Worm (Caenorhabditis elegans): ENCODE results near the gene ctsa-3.1.

ctsa-3.1 gene

ce11 chrII:7238248-7238647 is 5.6 kb downstream of the ctsa-3.1 start, which contains the start of gene aqp-1:
Gene aqp-1 (minus strand): TSS chrII:7238349.
- TF ChIP-seq unc-55 (GFP tag; optimal IDR thresholded peaks at IDR 0.05): no peak
- no peak for TF ChIP-seq C08G9.2 (tag; optimal IDR thresholded peaks at IDR 0.05)

- TF ChIP-seq ahr-1 (tag; optimal IDR thresholded peaks at IDR 0.05) (no peak), ref-2 (tag; optimal IDR thresholded peaks at IDR 0.05) (no peak), ceh-22 (tag; optimal IDR thresholded peaks at IDR 0.05) (no peak), sox-2 (GFP tag; IDR thresholded peaks at IDR 0.05) (no peak), sdc-2 (tag; optimal IDR thresholded peaks at IDR 0.05) (no peak), hlh-13 (GFP tag; optimal IDR thresholded peaks at IDR 0.05) (no peak), unc-55 (GFP tag; optimal IDR thresholded peaks at IDR 0.05) (no peak), elt-4 (tag; optimal IDR thresholded peaks at IDR 0.05) (no peak), K09A11.1 (tag; optimal IDR thresholded peaks at IDR 0.05; ENCODE audit: insufficient read depth) (no peak), ceh-18 (tag; optimal IDR thresholded peaks at IDR 0.05) (no peak), nhr-232 (tag; optimal IDR thresholded peaks at IDR 0.05) (no peak), ceh-2 (tag; optimal IDR thresholded peaks at IDR 0.05) (no peak), dmd-4 (tag; optimal IDR thresholded peaks at IDR 0.05; ENCODE audit: borderline replicate concordance) (no peak), mec-3 (tag; optimal IDR thresholded peaks at IDR 0.05; ENCODE audit: borderline replicate concordance) (no peak), hlh-15 (tag; optimal IDR thresholded peaks at IDR 0.05) (no peak), elt-2 (tag; optimal IDR thresholded peaks at IDR 0.05) (no peak), syd-9 (tag; optimal IDR thresholded peaks at IDR 0.05) (no peak), fkh-10 (GFP tag; optimal IDR thresholded peaks at IDR 0.05) (no peak)
Measured at ce11 chrII:7238791-7239190, 6.1 kb downstream of the ctsa-3.1 start.

ce11 chrII:7239705-7240104 is 7.1 kb downstream of the ctsa-3.1 start:
- TF ChIP-seq unc-3 (GFP tag; conservative IDR thresholded peaks at IDR 0.05) (no peak), unc-3 (tag; optimal IDR thresholded peaks at IDR 0.05) (no peak), rnt-1 (tag; optimal IDR thresholded peaks at IDR 0.05) (no peak), sox-4 (tag; optimal IDR thresholded peaks at IDR 0.05) (no peak), hlh-8 (tag; optimal IDR thresholded peaks at IDR 0.05) (no peak), F13H6.1 (tag; optimal IDR thresholded peaks at IDR 0.05) (no peak), ets-4 (tag; optimal IDR thresholded peaks at IDR 0.05) (no peak), unc-86 (tag; optimal IDR thresholded peaks at IDR 0.05) (no peak), pha-2 (tag; optimal IDR thresholded peaks at IDR 0.05) (no peak), ceh-14 (tag; optimal IDR thresholded peaks at IDR 0.05) (no peak), pat-9 (tag; optimal IDR thresholded peaks at IDR 0.05) (no peak), ceh-2 (tag; optimal IDR thresholded peaks at IDR 0.05) (no peak)

ce11 chrII:7242754-7243153 is 10.1 kb downstream of the ctsa-3.1 start:
- no peak for TF ChIP-seq hlh-15 (tag; optimal IDR thresholded peaks at IDR 0.05)
- no peak for TF ChIP-seq ets-4 (tag; optimal IDR thresholded peaks at IDR 0.05)
- no peak for TF ChIP-seq unc-42 (tag; optimal IDR thresholded peaks at IDR 0.05)
- TF ChIP-seq unc-86 (tag; optimal IDR thresholded peaks at IDR 0.05): no peak
- no peak for TF ChIP-seq gmeb-2 (tag; optimal IDR thresholded peaks at IDR 0.05)
- TF ChIP-seq hlh-8 (tag; optimal IDR thresholded peaks at IDR 0.05): no peak

ce11 chrII:7245576-7245975 is 12.9 kb downstream of the ctsa-3.1 start, which contains the start of gene skpo-3:
Gene skpo-3 (plus strand): TSS chrII:7245876.
- no peak for TF ChIP-seq C38D4.7 (GFP tag; optimal IDR thresholded peaks at IDR 0.05)
- no peak for TF ChIP-seq sox-4 (tag; optimal IDR thresholded peaks at IDR 0.05)

ce11 chrII:7251978-7252377 is 19.3 kb downstream of the ctsa-3.1 start, which contains the start of the genes prx-13 and ada-2:
Gene prx-13 (minus strand): TSS chrII:7252015.
Gene ada-2 (plus strand): TSS chrII:7252259.
- TF ChIP-seq unc-42 (tag; optimal IDR thresholded peaks at IDR 0.05): no peak
- no peak for TF ChIP-seq lim-6 (tag; optimal IDR thresholded peaks at IDR 0.05)
- TF ChIP-seq sox-2 (GFP tag; IDR thresholded peaks at IDR 0.05): no peak
- peak; percentile 73 for TF ChIP-seq elt-2 (tag; optimal IDR thresholded peaks at IDR 0.05)

All from whole organism, late embryonic.